Worm (Caenorhabditis elegans): ENCODE results near the gene qui-1.

Gene qui-1

ce11 chrIV:13609755-13610154 lies 48.1 kb downstream of the qui-1 start, which contains the start of gene C08F11.13:
C08F11.13 (minus strand) TSS chrIV:13609892.
- no peak for TF ChIP-seq fkh-4 (tag; optimal IDR thresholded peaks at IDR 0.05; ENCODE audit: borderline replicate concordance)
- TF ChIP-seq elt-2 (tag; optimal IDR thresholded peaks at IDR 0.05): peak; percentile 36
- peak in 1 of 2 experiments; percentile 20 for TF ChIP-seq lin-35 (GFP tag; optimal IDR thresholded peaks at IDR 0.05)
- TF ChIP-seq ceh-8 (GFP tag; optimal IDR thresholded peaks at IDR 0.05): no peak
- peak; percentile 14 for TF ChIP-seq nhr-85 (tag)
- no peak for TF ChIP-seq nhr-11 (tag; optimal IDR thresholded peaks at IDR 0.05)

- TF ChIP-seq vab-15 (tag; optimal IDR thresholded peaks at IDR 0.05) (no peak), ceh-63 (GFP tag; optimal IDR thresholded peaks at IDR 0.05) (no peak), nhr-19 (GFP tag; conservative IDR thresholded peaks at IDR 0.05) (no peak), lin-39 (tag; optimal IDR thresholded peaks at IDR 0.05) (no peak), lin-13 (GFP tag; optimal IDR thresholded peaks at IDR 0.05) (no peak), nhr-28 (tag; optimal IDR thresholded peaks at IDR 0.05) (no peak), unc-62 (GFP tag; optimal IDR thresholded peaks at IDR 0.05) (no peak), sup-37 (GFP tag; optimal IDR thresholded peaks at IDR 0.05) (no peak), ceh-8 (GFP tag; optimal IDR thresholded peaks at IDR 0.05) (no peak), aly-2 (tag; optimal IDR thresholded peaks at IDR 0.05) (no peak), pqm-1 (tag; optimal IDR thresholded peaks at IDR 0.05) (no peak), ztf-4 (tag; optimal IDR thresholded peaks at IDR 0.05) (no peak), egl-27 (tag; optimal IDR thresholded peaks at IDR 0.05) (no peak), unc-86 (tag; optimal IDR thresholded peaks at IDR 0.05) (no peak), unc-98 (GFP tag; IDR thresholded peaks at IDR 0.05) (no peak), lin-35 (GFP tag; optimal IDR thresholded peaks at IDR 0.05) (no peak), C04F5.9 (tag; optimal IDR thresholded peaks at IDR 0.05) (no peak), dpl-1 (GFP tag; optimal IDR thresholded peaks at IDR 0.05) (no peak), mep-1 (tag; optimal IDR thresholded peaks at IDR 0.05) (no peak), blmp-1 (tag; optimal IDR thresholded peaks at IDR 0.05) (no peak)
Observed at ce11 chrIV:13619203-13619602, 57.5 kb downstream of the qui-1 start, which contains the start of gene C08F11.3. C08F11.3 (plus strand) TSS chrIV:13619503.

- no peak for TF ChIP-seq pag-3 (tag; optimal IDR thresholded peaks at IDR 0.05; ENCODE audit: borderline replicate concordance, insufficient read depth)
- no peak for TF ChIP-seq unc-98 (GFP tag; IDR thresholded peaks at IDR 0.05)
- TF ChIP-seq lin-13 (GFP tag; optimal IDR thresholded peaks at IDR 0.05): no peak
- TF ChIP-seq irx-1 (tag; optimal IDR thresholded peaks at IDR 0.05): no peak
- TF ChIP-seq nhr-47 (tag; optimal IDR thresholded peaks at IDR 0.05): no peak
- TF ChIP-seq fkh-4 (tag; optimal IDR thresholded peaks at IDR 0.05; ENCODE audit: borderline replicate concordance): no peak
- TF ChIP-seq lin-35 (GFP tag; optimal IDR thresholded peaks at IDR 0.05): no peak
- no peak for TF ChIP-seq grh-1 (GFP tag; IDR thresholded peaks at IDR 0.05)
- TF ChIP-seq nhr-76 (tag; optimal IDR thresholded peaks at IDR 0.05): no peak
- no peak for TF ChIP-seq nhr-11 (tag; optimal IDR thresholded peaks at IDR 0.05)
- TF ChIP-seq alr-1 (tag; optimal IDR thresholded peaks at IDR 0.05; ENCODE audit: borderline replicate concordance): no peak
Observed at ce11 chrIV:13623533-13623932, 61.9 kb downstream of the qui-1 start, which contains the start of gene C08F11.1. C08F11.1 (plus strand) TSS chrIV:13623833.
